Fruit fly (Drosophila melanogaster) ovary, adult (tissue): Measurements from ENCODE around the gene CG33290.

Experiments
- CG17801 ChIP-seq: fragments of 200-800 bp; optimal IDR thresholded peaks from 2 replicates; lab custom pipeline; 2019; ENCODE audit warnings: missing biosample characterization, mild to moderate bottlenecking, missing genetic modification characterization, moderate library complexity; ENCODE audit not compliant: partially characterized antibody

CG33290 gene

DNA sequence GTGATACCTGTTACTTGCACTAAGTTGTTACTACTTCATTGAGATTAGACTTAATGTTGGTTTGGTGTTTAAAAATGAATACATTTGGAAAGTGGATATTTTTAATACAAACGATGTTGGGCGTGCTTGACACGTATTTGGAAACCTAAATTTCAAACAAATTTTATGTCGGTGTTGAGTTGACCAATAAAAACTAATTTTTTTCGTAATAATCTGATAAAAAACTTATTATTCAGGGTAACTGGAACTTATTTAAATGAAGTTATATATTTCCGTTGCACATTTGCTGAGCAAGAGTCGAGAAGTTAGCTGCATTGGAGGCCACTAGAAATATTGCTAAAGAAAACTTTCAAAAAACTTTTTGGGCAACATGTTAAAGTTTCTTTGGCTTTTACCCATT, at the start of gene CG33290:
Gene CG33290 (plus strand): TSS at position 301 of the 400 bp plus-strand sequence.
- no peak for TF ChIP-seq CG17801 (GFP tag; lab: Kevin White, UChicago)

DNA sequence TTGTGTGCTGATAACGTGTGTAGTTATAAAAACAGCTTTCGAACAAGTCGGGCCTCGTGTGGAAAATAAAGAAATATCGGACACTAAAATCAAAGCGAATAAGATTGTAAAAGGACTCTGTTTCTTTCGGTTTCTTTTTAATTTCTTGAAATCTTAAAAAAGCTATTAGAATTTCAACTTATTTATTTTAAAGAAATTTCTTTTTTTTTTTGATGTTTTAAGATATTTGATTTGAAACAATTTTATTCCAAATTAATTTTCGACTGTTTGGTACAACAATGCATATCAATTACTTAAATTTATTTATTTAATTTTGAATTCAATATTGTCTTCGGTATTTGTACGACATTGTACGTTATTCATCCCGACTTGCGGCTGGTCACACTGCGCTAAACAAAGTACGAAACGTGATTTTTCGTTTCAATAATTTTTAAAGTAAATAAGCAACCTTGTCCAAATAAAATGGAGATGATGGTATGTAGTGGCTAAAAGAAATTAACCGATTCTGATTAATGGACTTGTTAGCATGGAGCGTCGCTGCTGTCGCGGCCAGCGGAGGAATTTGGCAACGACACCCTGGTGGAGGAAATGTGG, 49.3 kb upstream of the CG33290 start, which contains the start of the genes CG7202 and CG7519:
Gene CG7202 (minus strand): TSS at position 51 of the 594 bp plus-strand sequence.
Gene CG7519 (plus strand): TSS at position 361 of the 594 bp plus-strand sequence.
- no peak for TF ChIP-seq CG17801 (GFP tag; lab: Kevin White, UChicago)

DNA sequence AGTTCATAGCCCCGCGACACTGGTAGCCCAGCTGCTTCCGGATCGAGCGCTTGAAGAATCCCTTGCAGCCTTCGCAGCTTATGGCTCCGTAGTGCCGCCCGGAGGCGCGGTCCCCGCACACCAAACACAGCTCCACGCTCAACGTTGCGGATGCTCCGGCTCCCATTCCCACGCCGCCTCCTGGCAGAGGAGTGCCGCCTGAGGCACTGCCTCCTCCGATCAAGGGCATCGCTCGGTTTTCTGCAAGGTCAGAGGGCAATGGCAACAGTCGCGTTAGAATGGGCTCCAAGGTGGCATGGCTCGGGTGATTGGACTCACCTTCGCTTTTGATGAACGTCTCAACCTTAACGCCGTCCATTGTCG, 45.7 kb upstream of the CG33290 start:
- TF ChIP-seq CG17801 (GFP tag; lab: Kevin White, UChicago): no peak

DNA sequence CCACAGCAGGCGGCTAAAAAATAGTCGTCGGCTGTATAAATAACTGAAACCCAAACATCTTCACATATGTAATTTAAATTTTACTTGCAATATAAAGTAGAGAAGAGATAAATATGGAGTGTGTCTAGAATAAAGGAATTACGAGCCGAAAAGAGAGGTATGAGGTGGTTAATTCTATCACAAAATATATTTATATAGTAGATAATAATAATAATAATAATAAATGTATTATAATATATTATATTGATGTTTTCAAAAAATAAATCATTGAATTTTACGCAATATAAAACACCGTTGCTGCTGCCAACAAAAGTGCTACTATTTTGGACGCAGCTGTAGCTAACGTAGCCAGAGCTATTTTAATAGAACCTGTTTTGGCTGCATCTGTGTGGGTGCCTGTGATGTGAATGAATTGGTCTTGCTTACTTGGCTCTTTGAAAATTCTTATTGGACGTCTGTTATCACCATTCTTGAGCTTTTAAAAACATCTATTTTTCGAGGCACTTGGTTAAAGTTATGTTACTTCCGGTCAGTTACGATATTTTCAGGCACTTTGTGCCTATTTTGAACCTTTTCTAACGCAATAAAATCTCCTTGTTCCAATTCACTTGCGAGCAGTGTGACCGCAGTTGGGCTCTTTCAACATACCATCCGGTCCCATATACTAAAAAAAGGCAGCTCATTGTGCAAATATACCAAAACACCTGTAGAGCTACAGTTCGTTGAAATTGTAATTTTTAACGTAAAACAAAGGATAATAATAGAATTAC, 45.1 kb upstream of the CG33290 start, which contains the start of gene Hr78:
Gene Hr78 (minus strand): TSS at position 630 of the 770 bp plus-strand sequence.
- TF ChIP-seq CG17801 (GFP tag; lab: Kevin White, UChicago): peak; percentile 67

DNA sequence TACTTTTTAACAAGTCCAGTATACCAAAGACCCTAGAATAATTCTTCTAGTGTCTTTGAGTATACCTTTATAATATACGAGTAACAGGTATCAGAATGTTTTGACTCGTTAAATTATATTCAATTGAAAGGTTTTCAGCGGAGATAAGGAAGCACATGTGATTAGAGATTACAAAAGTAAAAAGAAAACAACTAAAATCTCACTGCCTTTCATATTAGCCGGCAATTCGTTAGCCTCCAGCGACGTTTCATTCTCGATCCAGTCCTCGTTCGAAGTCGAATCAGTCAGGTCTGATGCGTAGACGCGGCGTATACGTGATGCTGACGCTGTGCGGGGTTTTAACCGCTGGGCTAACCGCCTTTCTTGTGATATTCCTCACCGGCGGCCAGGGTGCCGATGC, 41.0 kb upstream of the CG33290 start, which contains the start of gene Est-Q:
Gene Est-Q (plus strand): TSS at position 250 of the 400 bp plus-strand sequence.
- no peak for TF ChIP-seq CG17801 (GFP tag; lab: Kevin White, UChicago)

DNA sequence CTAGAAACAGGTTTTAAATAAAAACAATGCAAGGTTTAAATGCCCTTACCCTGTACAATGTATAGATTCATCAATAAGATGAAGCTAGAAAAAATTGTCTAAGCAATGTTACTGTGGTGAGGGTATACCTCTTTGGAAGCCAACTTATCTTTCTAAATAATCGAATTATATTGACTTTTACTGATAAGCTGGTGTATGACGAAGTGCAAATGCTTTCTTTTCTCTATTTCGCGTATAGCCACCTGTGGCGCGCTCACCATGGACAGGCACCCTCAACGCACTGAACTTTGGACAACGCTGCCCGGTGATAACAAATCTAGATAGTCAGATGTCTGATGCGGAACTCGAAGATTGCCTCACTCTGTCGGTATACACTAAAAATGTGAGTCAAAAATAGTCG, 40.2 kb upstream of the CG33290 start:
- no peak for TF ChIP-seq CG17801 (GFP tag; lab: Kevin White, UChicago)

DNA sequence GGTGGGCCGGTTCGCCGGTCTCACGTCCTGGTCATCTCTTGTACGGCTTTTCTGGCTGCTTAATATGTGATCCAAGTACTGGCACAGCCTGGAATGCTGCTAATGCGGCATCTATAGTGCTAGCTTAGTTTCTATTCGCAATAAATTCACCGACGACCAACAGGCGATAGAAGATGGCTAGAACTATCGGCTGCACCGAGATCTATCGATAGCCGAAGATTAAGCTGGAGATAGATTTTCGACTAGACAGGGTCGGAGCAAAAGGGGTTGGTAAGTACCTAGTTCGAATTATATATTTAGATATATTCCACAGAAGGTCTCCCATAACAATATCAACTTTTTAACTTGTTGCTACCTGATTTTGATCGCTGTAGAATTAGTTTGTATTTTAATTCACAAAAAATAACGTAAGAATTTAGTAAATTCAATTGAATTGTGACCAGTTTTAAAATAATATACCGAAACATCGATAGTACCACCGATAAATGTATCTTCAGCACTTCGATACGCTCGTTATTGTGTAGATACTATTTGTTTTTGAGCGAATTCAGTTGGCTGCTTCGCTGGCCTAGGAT, 34.7 kb upstream of the CG33290 start, which contains the start of the genes Glg1 and M6:
Gene Glg1 (minus strand): TSS at position 185 of the 575 bp plus-strand sequence.
Gene M6 (plus strand): TSS at position 499 of the 575 bp plus-strand sequence.
- peak; percentile 39 for TF ChIP-seq CG17801 (GFP tag; lab: Kevin White, UChicago)

DNA sequence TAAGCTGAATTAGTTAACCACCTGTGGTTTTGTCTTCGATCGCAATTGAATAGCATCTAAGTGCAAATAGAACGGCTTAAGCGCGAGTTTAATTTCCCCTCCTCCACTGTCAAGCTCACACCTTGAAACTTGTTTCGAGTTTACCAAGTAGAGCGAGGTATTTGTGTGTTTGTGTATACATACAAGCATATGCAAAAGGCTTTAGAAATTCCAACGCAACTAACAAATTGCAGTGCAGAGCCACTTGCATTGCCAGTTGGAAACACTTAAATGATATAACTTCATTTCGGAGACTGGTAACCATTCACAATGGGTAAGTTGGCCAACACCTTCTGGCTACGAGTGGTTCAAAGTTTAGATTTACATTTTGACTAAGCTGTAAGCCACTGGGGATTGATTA, 34.2 kb upstream of the CG33290 start:
- no peak for TF ChIP-seq CG17801 (GFP tag; lab: Kevin White, UChicago)

DNA sequence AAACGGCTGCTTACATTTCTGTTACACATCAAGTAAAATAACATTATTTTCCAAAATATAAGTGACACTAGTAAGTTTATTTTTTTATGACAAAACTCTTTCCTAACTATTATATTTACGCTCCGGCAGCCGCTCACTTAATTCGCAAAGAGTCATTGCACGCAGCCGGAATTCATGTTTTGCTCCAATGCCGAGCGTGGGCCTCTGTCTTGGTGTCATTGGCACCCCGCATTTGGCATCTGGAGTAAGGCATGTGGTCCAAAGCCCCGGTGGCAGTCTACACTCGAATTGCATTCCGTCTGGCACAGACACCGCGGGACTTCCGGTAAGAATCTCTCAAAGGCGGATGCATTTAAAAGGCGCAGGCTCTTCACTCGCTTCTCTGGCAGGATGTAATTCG, 33.5 kb upstream of the CG33290 start:
- no peak for TF ChIP-seq CG17801 (GFP tag; lab: Kevin White, UChicago)

DNA sequence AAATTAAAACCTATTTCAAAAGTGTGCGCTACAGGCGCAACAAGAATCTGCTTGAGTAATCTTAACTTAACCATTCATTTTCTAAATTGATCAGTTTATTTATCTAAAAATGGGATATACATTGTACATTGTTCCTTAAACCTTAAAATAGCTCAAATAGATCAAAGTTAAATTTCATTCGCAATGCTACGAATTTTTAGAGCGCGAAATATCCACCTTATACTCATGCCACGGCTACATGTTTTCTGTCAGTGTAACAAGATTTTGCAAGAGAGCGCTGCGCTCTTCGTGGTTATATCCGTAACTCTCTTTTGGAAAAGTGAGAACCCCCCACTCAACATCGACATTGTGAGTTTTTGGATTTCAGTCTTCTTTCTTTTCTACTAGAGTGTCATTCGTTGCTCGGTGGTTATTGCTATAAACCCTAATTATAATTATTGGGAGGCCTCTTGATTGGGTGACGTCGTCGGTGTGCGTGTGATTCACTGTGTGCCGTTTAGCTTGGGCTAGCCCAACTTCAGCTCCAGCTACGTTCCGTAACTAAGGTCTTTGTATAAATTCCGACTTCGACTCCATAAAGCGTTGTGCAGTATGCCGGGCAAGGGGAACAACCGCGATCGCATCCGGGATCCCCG, 32.6 kb upstream of the CG33290 start:
- peak; percentile 30 for TF ChIP-seq CG17801 (GFP tag; lab: Kevin White, UChicago)

DNA sequence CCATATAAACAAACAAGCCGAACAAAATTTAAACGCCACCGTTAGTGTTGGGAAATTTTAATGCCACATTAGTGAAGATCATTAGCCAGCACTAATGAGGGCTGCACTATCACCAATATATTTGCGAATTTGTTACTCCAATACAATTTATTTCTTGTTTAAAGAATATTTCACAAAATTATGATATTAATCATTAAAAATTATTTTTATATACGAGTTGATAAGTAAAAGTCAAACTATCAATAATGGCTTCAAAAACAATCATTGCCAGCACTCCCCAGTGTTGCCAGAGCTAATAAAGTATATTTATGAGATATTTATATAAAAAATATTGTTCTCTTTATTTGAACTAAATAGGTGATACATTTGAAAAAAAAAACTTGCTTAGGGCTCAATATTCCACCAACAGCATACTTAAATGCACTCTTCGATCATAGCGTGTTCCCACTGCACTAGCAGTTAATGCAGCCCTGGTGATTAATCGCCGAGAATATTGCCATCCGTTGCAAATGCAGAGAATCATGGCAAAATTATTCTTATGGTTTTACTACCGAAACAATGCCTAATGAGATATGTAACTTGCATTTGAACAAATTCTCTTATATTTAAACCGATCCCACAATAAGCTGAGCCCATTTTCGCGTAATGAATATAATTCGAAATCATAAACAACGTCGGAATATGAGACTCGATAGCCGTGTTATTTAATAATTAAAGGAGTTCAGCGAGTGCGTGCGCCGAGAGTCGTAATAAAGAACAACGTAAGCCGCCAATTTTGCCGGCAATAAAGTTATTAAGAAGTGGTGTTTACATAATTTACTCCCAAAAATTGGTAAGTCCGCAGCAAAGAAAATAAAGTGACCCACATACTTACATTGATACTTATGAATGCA, 26.1 kb upstream of the CG33290 start, which contains the start of the genes SAK and Cdk12:
Gene SAK (minus strand): TSS at position 65 of the 893 bp plus-strand sequence.
Gene Cdk12 (plus strand): TSS at position 484 of the 893 bp plus-strand sequence.
- TF ChIP-seq CG17801 (GFP tag; lab: Kevin White, UChicago): peak; percentile 86

DNA sequence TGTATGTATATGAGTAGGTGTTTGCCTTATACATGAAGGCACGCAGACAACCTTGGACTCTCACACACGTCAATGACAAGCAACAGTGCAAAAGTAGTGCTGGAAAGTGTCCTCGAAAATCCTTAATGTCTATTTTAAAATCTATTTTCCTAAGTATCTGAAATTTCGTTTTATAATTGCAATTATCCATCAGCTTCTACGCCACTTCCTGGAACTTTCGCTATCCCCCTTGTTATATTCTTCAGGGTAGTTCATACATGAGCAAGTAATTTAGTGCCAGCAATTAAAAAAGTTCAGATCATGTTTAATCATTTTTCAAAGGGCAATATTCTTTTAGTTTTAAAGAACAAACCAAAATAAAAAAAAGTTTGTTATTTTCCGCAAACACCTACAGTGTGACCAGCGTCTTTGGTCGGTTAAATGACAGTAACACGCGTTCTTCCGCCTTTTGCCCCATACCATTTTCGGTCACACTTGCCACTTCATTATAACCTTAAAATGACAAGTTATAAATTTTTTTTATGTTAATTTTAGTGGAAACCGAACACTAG, 25.4 kb upstream of the CG33290 start:
- peak; percentile 19 for TF ChIP-seq CG17801 (GFP tag; lab: Kevin White, UChicago)

DNA sequence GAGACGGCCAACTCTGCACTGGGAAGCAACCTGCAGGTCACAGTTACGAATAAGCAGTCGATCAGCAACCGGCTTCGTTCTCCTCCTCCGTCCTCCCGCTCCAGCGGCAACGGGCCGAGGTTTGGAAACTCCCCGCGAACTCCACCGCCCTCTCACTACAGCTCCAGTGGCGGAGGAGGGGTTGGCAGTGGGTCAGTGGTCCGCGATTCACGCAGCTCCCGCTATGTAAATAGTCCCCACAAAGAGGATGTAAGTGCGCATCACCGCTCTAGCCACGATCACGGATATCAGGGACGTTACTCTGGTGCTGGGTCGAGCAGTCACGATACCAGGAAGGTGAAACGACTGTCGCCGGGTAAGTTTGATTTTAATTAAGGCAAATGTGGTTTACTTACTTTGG, 23.8 kb upstream of the CG33290 start:
- no peak for TF ChIP-seq CG17801 (GFP tag; lab: Kevin White, UChicago)
